Worm (Caenorhabditis elegans): Measurements from ENCODE around the gene T02B11.6.

- TF ChIP-seq snpc-4 (tag; optimal IDR thresholded peaks at IDR 0.05) (no peak), nhr-28 (tag; optimal IDR thresholded peaks at IDR 0.05) (no peak), lin-15B (tag; optimal IDR thresholded peaks at IDR 0.05) (no peak)
These were observed 4.4 kb upstream of the T02B11.6 start, which contains the start of the genes srlf-23 and srlf-20 for ce11 chrV:893437-894018.
